Fruit fly (Drosophila melanogaster) whole organism, embryonic: ENCODE measurements around the gene Gr89a.

ENCODE experiments used
- Atf6 ChIP-seq: fragments of 200-800 bp; sonication (Bioruptor generic); IDR thresholded peaks from 2 replicates; pipeline ENCODE4 v1.3.6; 2022; ENCODE audit warnings: missing biosample characterization, missing genetic modification characterization
- CG10959 ChIP-seq: fragments of 200-800 bp; sonication (Bioruptor generic); IDR thresholded peaks from 2 replicates; pipeline ENCODE4 v1.3.6; 2022; ENCODE audit warnings: missing biosample characterization, missing genetic modification characterization
- CG12744 ChIP-seq: fragments of 200-800 bp; sonication (Bioruptor generic); optimal IDR thresholded peaks from 2 replicates; lab custom pipeline; 2016; ENCODE audit warnings: missing biosample characterization, missing genetic modification characterization
- CG13624 ChIP-seq: fragments of 200-800 bp; sonication (Bioruptor generic); optimal IDR thresholded peaks from 2 replicates; lab custom pipeline; 2016; ENCODE audit warnings: missing biosample characterization, missing genetic modification characterization
- CG14860 ChIP-seq: fragments of 200-800 bp; sonication (Bioruptor generic); IDR thresholded peaks from 3 replicates; pipeline ENCODE4 v1.3.6; 2022; ENCODE audit warnings: missing biosample characterization, missing genetic modification characterization; ENCODE audit not compliant: partially characterized antibody
- CG1529 ChIP-seq: fragments of 200-800 bp; sonication (Bioruptor generic); optimal IDR thresholded peaks from 3 replicates; lab custom pipeline; 2018; ENCODE audit warnings: missing biosample characterization, missing genetic modification characterization
- CG1647 ChIP-seq: fragments of 200-800 bp; sonication (Bioruptor generic); optimal IDR thresholded peaks from 3 replicates; lab custom pipeline; 2016; ENCODE audit warnings: missing biosample characterization, missing genetic modification characterization
- CG16813 ChIP-seq: fragments of 200-800 bp; sonication (Bioruptor generic); IDR thresholded peaks from 3 replicates; pipeline ENCODE4 v1.3.6; 2022; ENCODE audit warnings: missing biosample characterization, missing genetic modification characterization; ENCODE audit not compliant: partially characterized antibody
- CG1792 ChIP-seq: fragments of 200-800 bp; sonication (Bioruptor generic); optimal IDR thresholded peaks from 2 replicates; lab custom pipeline; 2016; ENCODE audit warnings: missing biosample characterization, missing genetic modification characterization
- CG18262 ChIP-seq: fragments of 200-800 bp; optimal IDR thresholded peaks from 3 replicates; lab custom pipeline; 2019; ENCODE audit warnings: missing biosample characterization, mild to moderate bottlenecking, missing genetic modification characterization, moderate library complexity
- CG18599 ChIP-seq: fragments of 200-800 bp; sonication (Bioruptor generic); optimal IDR thresholded peaks from 3 replicates; lab custom pipeline; 2017; ENCODE audit warnings: missing biosample characterization, missing genetic modification characterization, mild to moderate bottlenecking, moderate library complexity, missing genetic modification reagents
- CG32532 ChIP-seq: fragments of 200-800 bp; sonication (Bioruptor generic); IDR thresholded peaks from 2 replicates; pipeline ENCODE4 v1.3.6; 2022; ENCODE audit warnings: missing biosample characterization, missing genetic modification characterization
- CG32772 ChIP-seq: fragments of 200-800 bp; sonication (Bioruptor generic); IDR thresholded peaks from 2 replicates; pipeline ENCODE4 v1.3.6; 2022; ENCODE audit warnings: missing biosample characterization, missing genetic modification characterization
- CG3838 ChIP-seq: fragments of 200-800 bp; sonication (Bioruptor generic); optimal IDR thresholded peaks from 3 replicates; lab custom pipeline; 2016; ENCODE audit warnings: missing biosample characterization, missing genetic modification characterization
- CG3995 ChIP-seq: fragments of 200-800 bp; sonication (Bioruptor generic); optimal IDR thresholded peaks from 3 replicates; lab custom pipeline; 2016; ENCODE audit warnings: missing biosample characterization, missing genetic modification characterization
- CG4617 ChIP-seq: fragments of 200-800 bp; sonication (Bioruptor generic); optimal IDR thresholded peaks from 3 replicates; lab custom pipeline; 2016; ENCODE audit warnings: missing biosample characterization, missing genetic modification characterization, borderline replicate concordance
- CG6689 ChIP-seq: fragments of 200-800 bp; sonication (Bioruptor generic); IDR thresholded peaks from 2 replicates; pipeline ENCODE4 v1.3.6; 2022; ENCODE audit warnings: missing biosample characterization, missing genetic modification characterization
- CG6791 ChIP-seq: fragments of 200-800 bp; sonication (Bioruptor generic); IDR thresholded peaks from 3 replicates; pipeline ENCODE4 v1.3.6; 2022; ENCODE audit warnings: missing biosample characterization, missing genetic modification characterization; ENCODE audit not compliant: partially characterized antibody
- CG8281 ChIP-seq: fragments of 200-800 bp; sonication (Bioruptor generic); optimal IDR thresholded peaks from 2 replicates; lab custom pipeline; 2018; ENCODE audit warnings: missing biosample characterization, mild to moderate bottlenecking, missing genetic modification characterization, moderate library complexity
- Dref ChIP-seq: fragments of 200-800 bp; sonication (Bioruptor generic); IDR thresholded peaks from 2 replicates; pipeline ENCODE4 v1.3.6; 2022; ENCODE audit warnings: missing biosample characterization, missing genetic modification characterization
- Gug ChIP-seq: fragments of 200-800 bp; sonication (Bioruptor generic); IDR thresholded peaks from 4 replicates; pipeline ENCODE4 v1.3.6; 2022; ENCODE audit warnings: missing biosample characterization, missing genetic modification characterization
- Hmr ChIP-seq: fragments of 200-800 bp; sonication (Bioruptor generic); optimal IDR thresholded peaks from 3 replicates; lab custom pipeline; 2017; ENCODE audit warnings: mild to moderate bottlenecking, missing biosample characterization, missing genetic modification reagents, missing genetic modification characterization
- Mad ChIP-seq: fragments of 200-800 bp; sonication (Bioruptor generic); optimal IDR thresholded peaks from 2 replicates; lab custom pipeline; 2016; ENCODE audit warnings: missing biosample characterization, missing genetic modification characterization
- Med ChIP-seq: fragments of 200-800 bp; sonication (Bioruptor generic); peaks from one replicate; lab custom pipeline; 2016; ENCODE audit warnings: missing biosample characterization, missing genetic modification characterization, mild to moderate bottlenecking, inconsistent platforms, moderate library complexity
- Meics ChIP-seq: fragments of 200-800 bp; sonication (Bioruptor generic); optimal IDR thresholded peaks from 2 replicates; lab custom pipeline; 2017; ENCODE audit warnings: missing biosample characterization, mild to moderate bottlenecking, missing genetic modification characterization
- Pdp1 ChIP-seq, 2 experiments: fragments of 200-800 bp; sonication (Bioruptor generic); optimal IDR thresholded peaks; 3 replicates each; lab custom pipeline; 2016; ENCODE audit warnings: missing biosample characterization in 2 of 2, missing genetic modification characterization in 2 of 2, mild to moderate bottlenecking in 1 of 2, moderate library complexity in 1 of 2
- Ravus ChIP-seq: fragments of 200-800 bp; sonication (Bioruptor generic); IDR thresholded peaks from 2 replicates; pipeline ENCODE4 v1.3.6; 2022; ENCODE audit warnings: missing biosample characterization, missing genetic modification characterization
- Scr ChIP-seq: fragments of 200-800 bp; sonication (Bioruptor generic); IDR thresholded peaks from 2 replicates; pipeline ENCODE4 v1.3.6; 2022; ENCODE audit warnings: missing biosample characterization, missing genetic modification characterization; ENCODE audit not compliant: partially characterized antibody
- Sin3A ChIP-seq: fragments of >200 bp; optimal IDR thresholded peaks from 2 replicates; lab custom pipeline; 2018
- Stat92E ChIP-seq, 3 experiments: fragments of >200 bp in 2 of 3; fragments of 200-800 bp in 1 of 3; sonication (Bioruptor generic) in 1 of 3; optimal IDR thresholded peaks; 2 replicates each; lab custom pipeline; 2017 to 2019; ENCODE audit warnings: missing biosample characterization in 3 of 3, missing genetic modification characterization in 3 of 3, mild to moderate bottlenecking in 1 of 3, moderate library complexity in 1 of 3
- TFAM ChIP-seq: fragments of 200-800 bp; sonication (Bioruptor generic); optimal IDR thresholded peaks from 2 replicates; lab custom pipeline; 2017; ENCODE audit warnings: missing biosample characterization, missing genetic modification characterization, inconsistent platforms
- aop ChIP-seq: fragments of 200-800 bp; sonication (Bioruptor generic); IDR thresholded peaks from 2 replicates; pipeline ENCODE4 v1.3.6; 2022; ENCODE audit warnings: missing biosample characterization, missing genetic modification characterization
- ase ChIP-seq: fragments of 200-800 bp; sonication (Bioruptor generic); IDR thresholded peaks from 3 replicates; pipeline ENCODE4 v1.3.6; 2022; ENCODE audit warnings: missing biosample characterization, missing genetic modification characterization
- br ChIP-seq: fragments of >200 bp; optimal IDR thresholded peaks from 2 replicates; lab custom pipeline; 2017
- cad ChIP-seq: fragments of >200 bp; optimal IDR thresholded peaks from 2 replicates; lab custom pipeline; 2017; ENCODE audit warnings: missing biosample characterization, missing genetic modification characterization
- dmrt99B ChIP-seq: fragments of 200-800 bp; sonication (Bioruptor generic); optimal IDR thresholded peaks from 2 replicates; lab custom pipeline; 2018; ENCODE audit warnings: missing biosample characterization, mild to moderate bottlenecking, missing genetic modification characterization, moderate library complexity
- dysf ChIP-seq: fragments of 200-800 bp; sonication (Bioruptor generic); IDR thresholded peaks from 3 replicates; pipeline ENCODE4 v1.3.6; 2022; ENCODE audit warnings: missing biosample characterization, missing genetic modification characterization
- exex ChIP-seq: fragments of 200-800 bp; sonication (Bioruptor generic); optimal IDR thresholded peaks from 4 replicates; lab custom pipeline; 2018; ENCODE audit warnings: missing biosample characterization, mild to moderate bottlenecking, missing genetic modification characterization, moderate library complexity
- ind ChIP-seq: fragments of 200-800 bp; sonication (Bioruptor generic); optimal IDR thresholded peaks from 3 replicates; lab custom pipeline; 2016; ENCODE audit warnings: missing biosample characterization, missing genetic modification characterization
- lbe ChIP-seq: fragments of 200-800 bp; sonication (Bioruptor generic); optimal IDR thresholded peaks from 2 replicates; lab custom pipeline; 2016; ENCODE audit warnings: missing biosample characterization, mild to moderate bottlenecking, missing genetic modification characterization
- lov ChIP-seq, 2 experiments: fragments of 200-800 bp in 1 of 2; fragments of >200 bp in 1 of 2; sonication (Bioruptor generic) in 1 of 2; IDR thresholded peaks in 1 of 2; optimal IDR thresholded peaks in 1 of 2; 2 replicates in 1 of 2; 3 replicates in 1 of 2; pipeline versions ENCODE4 v1.3.6 to Lab custom; 2017 to 2022; ENCODE audit warnings: missing biosample characterization in 1 of 2, missing genetic modification characterization in 1 of 2
- nerfin-2 ChIP-seq: fragments of 200-800 bp; sonication (Bioruptor generic); IDR thresholded peaks from 2 replicates; pipeline ENCODE4 v1.3.6; 2022; ENCODE audit warnings: missing biosample characterization, missing genetic modification characterization; ENCODE audit not compliant: partially characterized antibody
- oc ChIP-seq: fragments of 200-800 bp; sonication (Bioruptor generic); optimal IDR thresholded peaks from 2 replicates; lab custom pipeline; 2018; ENCODE audit warnings: missing biosample characterization, mild to moderate bottlenecking, missing genetic modification characterization, moderate library complexity
- pan ChIP-seq, 4 experiments: fragments of >200 bp in 3 of 4; fragments of 200-800 bp in 1 of 4; sonication (Bioruptor generic) in 1 of 4; optimal IDR thresholded peaks in 3 of 4; IDR thresholded peaks in 1 of 4; 2 replicates each; pipeline versions ENCODE4 v1.3.6 to Lab custom; 2017 to 2022; ENCODE audit warnings: missing biosample characterization in 2 of 4, missing genetic modification characterization in 2 of 4, mixed read lengths in 1 of 4
- pita ChIP-seq: fragments of 200-800 bp; sonication (Bioruptor generic); optimal IDR thresholded peaks from 2 replicates; lab custom pipeline; 2017; ENCODE audit warnings: missing biosample characterization, mild to moderate bottlenecking, missing genetic modification characterization
- run ChIP-seq: fragments of 200-800 bp; sonication (Bioruptor generic); optimal IDR thresholded peaks from 3 replicates; lab custom pipeline; 2018; ENCODE audit warnings: missing biosample characterization, mild to moderate bottlenecking, missing genetic modification characterization
- slou ChIP-seq: fragments of 200-800 bp; sonication (Bioruptor generic); optimal IDR thresholded peaks from 3 replicates; lab custom pipeline; 2016; ENCODE audit warnings: missing biosample characterization, missing genetic modification characterization
- vfl ChIP-seq: fragments of 200-800 bp; sonication (Bioruptor generic); optimal IDR thresholded peaks from 2 replicates; lab custom pipeline; 2016; ENCODE audit warnings: missing biosample characterization, missing genetic modification characterization

Gr89a gene

dm6 chr3R:16448378-16449134 lies 50.2 kb downstream of the Gr89a start (continued):
- TF ChIP-seq lov (optimal IDR thresholded peaks at IDR 0.05; lab: Kevin White, UChicago) (no peak), lov (GFP tag; IDR thresholded peaks at IDR 0.05; lab: Robert Waterston, UW) (peak; percentile 84), CG16813 (GFP tag; lab: Robert Waterston, UW) (no peak), Sin3A (lab: Kevin White, UChicago) (no peak), CG10959 (GFP tag; lab: Robert Waterston, UW) (peak; percentile 74), ase (GFP tag; lab: Robert Waterston, UW) (peak; percentile 82), Atf6 (GFP tag; lab: Robert Waterston, UW) (peak; percentile 57; the same call in 1 of the 2 replicates), ind (peak; percentile 72), oc (peak; percentile 65), Dref (no peak), CG3995 (GFP tag; lab: Kevin White, UChicago) (peak; percentile 49), aop (0 out of 2 replicates have a peak, but pooled peaks have one; percentile 5), exex (tag; lab: Kevin White, UChicago) (no peak), CG32532 (GFP tag; lab: Robert Waterston, UW) (peak; percentile 79), Stat92E (GFP tag; optimal IDR thresholded peaks at IDR 0.05; lab: Kevin White, UChicago) (no peak), CG3838 (GFP tag; lab: Kevin White, UChicago) (no peak), CG6791 (GFP tag; lab: Robert Waterston, UW) (no peak), lbe (GFP tag; lab: Kevin White, UChicago) (no peak), br (no peak), CG18599 (GFP tag; lab: Kevin White, UChicago) (peak; percentile 48), Gug (peak; percentile 77), vfl (GFP tag; lab: Kevin White, UChicago) (no peak), slou (GFP tag; lab: Kevin White, UChicago) (peak; percentile 3), CG18262 (peak; percentile 82), TFAM (no peak), CG1529 (GFP tag; lab: Kevin White, UChicago) (peak; percentile 23), dysf (GFP tag; lab: Robert Waterston, UW) (peak; percentile 76), Meics (GFP tag; lab: Kevin White, UChicago) (peak; percentile 33), dmrt99B (tag; lab: Kevin White, UChicago) (peak; percentile 59), Ravus (peak; percentile 51), pan (optimal IDR thresholded peaks at IDR 0.05; lab: Kevin White, UChicago) (no peak), pan (GFP tag; optimal IDR thresholded peaks at IDR 0.05 in 1 of 2, IDR thresholded peaks at IDR 0.05 in 1 of 2) (peak in 1 of 2 experiments; percentile 79), CG1647 (peak; percentile 32), CG13624 (peak; percentile 17), Med (GFP tag; lab: Kevin White, UChicago) (peak; percentile 95), CG4617 (GFP tag; lab: Kevin White, UChicago) (no peak), cad (GFP tag; lab: Kevin White, UChicago) (no peak), CG12744 (peak; percentile 35), CG8281 (no peak), CG32772 (peak; percentile 91), Scr (GFP tag; lab: Robert Waterston, UW) (no peak), pita (no peak), nerfin-2 (GFP tag; lab: Robert Waterston, UW) (no peak), CG14860 (GFP tag; lab: Robert Waterston, UW) (no peak), Mad (peak; percentile 68), CG1792 (peak; percentile 13), CG6689 (GFP tag; lab: Robert Waterston, UW) (peak; percentile 72), run (tag; lab: Kevin White, UChicago) (peak; percentile 35), Pdp1 (GFP tag; optimal IDR thresholded peaks at IDR 0.05; lab: Kevin White, UChicago) (peak in 1 of 2 experiments; percentile 22), Hmr (GFP tag; lab: Kevin White, UChicago) (peak; percentile 56)
